Worm (Caenorhabditis elegans): ENCODE results near the gene fem-2.

fem-2 gene

DNA sequence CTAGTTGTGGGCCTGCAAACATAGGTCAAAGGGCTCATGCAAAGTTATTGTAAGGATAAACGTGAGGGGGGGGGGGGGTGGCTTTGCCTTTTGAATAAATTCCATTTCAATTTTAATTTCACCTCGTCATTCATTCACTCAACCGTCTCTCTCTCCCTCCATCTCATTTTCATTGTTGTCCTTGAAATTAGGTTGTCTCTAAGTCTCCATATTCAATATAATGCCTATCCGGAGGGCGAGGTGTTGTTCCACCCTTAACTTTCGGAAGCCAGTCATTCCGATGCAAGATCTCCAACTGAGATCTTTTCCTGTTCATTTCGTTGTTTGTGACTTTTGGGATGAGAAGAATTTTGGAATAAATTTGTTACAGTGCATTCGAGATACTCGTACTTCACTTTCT is 22.8 kb upstream of the fem-2 start:
- peak; percentile 6 for TF ChIP-seq unc-42 (tag; optimal IDR thresholded peaks at IDR 0.05)
- TF ChIP-seq sox-4 (tag; optimal IDR thresholded peaks at IDR 0.05) = no peak

DNA sequence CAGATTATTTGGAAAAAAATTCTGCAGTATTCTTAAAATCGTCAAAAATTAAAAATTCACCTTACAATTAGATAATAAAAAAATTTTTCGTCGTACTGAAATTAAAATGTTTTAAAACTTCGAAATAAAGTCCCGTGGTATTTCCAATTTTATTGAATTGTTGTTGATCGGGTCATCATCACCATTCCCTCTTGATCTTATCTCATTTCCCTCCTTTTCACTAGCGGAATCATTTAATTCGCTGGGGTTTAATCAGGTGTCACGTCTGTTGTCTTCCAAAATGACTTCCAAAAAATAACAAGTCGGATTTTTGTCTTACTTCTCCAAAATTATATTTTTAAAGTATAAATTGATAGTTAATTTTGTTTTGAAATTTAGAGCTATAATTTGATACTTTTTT is 22.2 kb upstream of the fem-2 start:
- TF ChIP-seq K09A11.1 (tag; optimal IDR thresholded peaks at IDR 0.05; ENCODE audit: insufficient read depth) = no peak
- TF ChIP-seq hlh-6 (tag; optimal IDR thresholded peaks at IDR 0.05) = no peak
- TF ChIP-seq pat-9 (tag; optimal IDR thresholded peaks at IDR 0.05) = no peak
- no peak for TF ChIP-seq pag-3 (tag; optimal IDR thresholded peaks at IDR 0.05; ENCODE audit: borderline replicate concordance)
- TF ChIP-seq nhr-11 (tag; optimal IDR thresholded peaks at IDR 0.05) = no peak
- TF ChIP-seq ceh-30 (tag; optimal IDR thresholded peaks at IDR 0.05) = no peak
- TF ChIP-seq ets-4 (tag; optimal IDR thresholded peaks at IDR 0.05) = no peak
- TF ChIP-seq nfya-1 (tag; optimal IDR thresholded peaks at IDR 0.05) = no peak
- no peak for TF ChIP-seq unc-3 (GFP tag; conservative IDR thresholded peaks at IDR 0.05)
- TF ChIP-seq unc-3 (tag; optimal IDR thresholded peaks at IDR 0.05) = no peak
- no peak for TF ChIP-seq rnt-1 (tag; optimal IDR thresholded peaks at IDR 0.05)
- no peak for TF ChIP-seq che-1 (tag; optimal IDR thresholded peaks at IDR 0.05)
- TF ChIP-seq ama-1 (optimal IDR thresholded peaks at IDR 0.05) = no peak
- no peak for TF ChIP-seq K02D7.2 (tag; optimal IDR thresholded peaks at IDR 0.05)
- TF ChIP-seq ceh-34 (tag; optimal IDR thresholded peaks at IDR 0.05) = no peak

DNA sequence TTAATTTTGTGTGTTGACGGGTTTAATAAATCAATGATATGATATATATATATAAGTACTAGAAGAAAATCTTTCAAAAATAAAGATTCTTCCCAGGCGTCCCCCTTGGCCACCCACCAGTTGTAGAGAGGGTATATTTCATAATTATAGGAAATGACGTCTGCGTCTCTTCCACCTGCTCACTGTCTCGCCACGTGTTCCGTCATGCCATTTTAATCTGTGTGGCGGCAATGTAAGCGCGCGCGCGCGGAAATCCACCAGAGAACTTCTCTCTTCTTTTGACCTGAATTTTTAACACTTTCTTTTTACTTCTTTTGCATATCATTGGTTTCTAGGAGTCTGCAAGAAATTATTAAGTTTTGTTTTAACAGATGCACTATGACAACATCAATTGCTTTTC is 19.9 kb upstream of the fem-2 start:
- TF ChIP-seq pat-9 (tag; optimal IDR thresholded peaks at IDR 0.05) (no peak), hlh-30 (tag; optimal IDR thresholded peaks at IDR 0.05; ENCODE audit: insufficient read depth) (peak; percentile 4), ref-2 (tag; optimal IDR thresholded peaks at IDR 0.05) (peak; percentile 22)

DNA sequence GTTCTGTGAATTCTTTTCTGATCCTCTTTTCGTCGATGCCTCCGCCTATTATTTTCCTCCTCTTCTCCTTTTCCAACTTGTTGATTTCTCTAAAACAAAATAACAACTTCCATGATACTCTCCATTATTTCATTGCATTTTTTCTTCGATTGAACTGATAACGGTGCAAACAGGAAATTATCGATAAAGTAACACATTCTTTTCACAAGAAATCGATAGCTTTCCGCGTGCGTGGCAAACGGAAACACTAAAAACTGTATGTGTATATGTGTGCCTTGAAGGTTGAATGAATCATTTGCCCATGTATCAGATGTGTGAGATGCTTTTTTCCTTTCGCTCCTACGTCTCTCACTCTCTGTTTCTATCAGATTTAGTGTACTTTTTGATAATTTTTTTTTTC is 17.2 kb upstream of the fem-2 start:
- TF ChIP-seq elt-2 (tag; optimal IDR thresholded peaks at IDR 0.05) = peak; percentile 16
- TF ChIP-seq mec-3 (tag; optimal IDR thresholded peaks at IDR 0.05; ENCODE audit: borderline replicate concordance) = no peak

DNA sequence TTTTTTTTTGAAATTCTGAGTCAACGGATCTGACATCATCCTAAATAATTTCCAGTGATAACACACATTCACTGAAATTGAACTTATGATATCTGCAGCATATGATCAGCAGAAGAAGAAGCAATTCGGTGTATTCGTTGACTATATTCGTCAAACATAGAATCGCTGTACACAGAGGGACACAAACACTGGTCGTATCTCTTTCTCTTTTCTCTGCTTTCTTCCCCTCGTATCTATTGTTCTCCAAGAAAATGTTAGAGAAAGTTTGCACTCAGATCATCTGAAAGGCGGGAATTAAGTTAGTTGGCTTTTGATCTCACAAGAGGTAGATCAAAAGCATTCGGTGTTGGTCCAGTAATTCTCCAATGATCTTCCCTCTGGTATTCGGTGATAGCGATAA is 16.1 kb upstream of the fem-2 start:
- TF ChIP-seq ahr-1 (tag; optimal IDR thresholded peaks at IDR 0.05) = no peak
- TF ChIP-seq K02D7.2 (tag; optimal IDR thresholded peaks at IDR 0.05) = no peak
- no peak for TF ChIP-seq sox-2 (GFP tag; IDR thresholded peaks at IDR 0.05)
- TF ChIP-seq hlh-8 (tag; optimal IDR thresholded peaks at IDR 0.05) = no peak
- no peak for TF ChIP-seq pros-1 (tag; optimal IDR thresholded peaks at IDR 0.05)
- TF ChIP-seq ceh-31 (tag; optimal IDR thresholded peaks at IDR 0.05) = no peak
- TF ChIP-seq ceh-6 (GFP tag; optimal IDR thresholded peaks at IDR 0.05) = no peak
- TF ChIP-seq pha-2 (tag; optimal IDR thresholded peaks at IDR 0.05) = no peak
- no peak for TF ChIP-seq fkh-6 (tag; optimal IDR thresholded peaks at IDR 0.05)
- TF ChIP-seq ets-4 (tag; optimal IDR thresholded peaks at IDR 0.05) = no peak

DNA sequence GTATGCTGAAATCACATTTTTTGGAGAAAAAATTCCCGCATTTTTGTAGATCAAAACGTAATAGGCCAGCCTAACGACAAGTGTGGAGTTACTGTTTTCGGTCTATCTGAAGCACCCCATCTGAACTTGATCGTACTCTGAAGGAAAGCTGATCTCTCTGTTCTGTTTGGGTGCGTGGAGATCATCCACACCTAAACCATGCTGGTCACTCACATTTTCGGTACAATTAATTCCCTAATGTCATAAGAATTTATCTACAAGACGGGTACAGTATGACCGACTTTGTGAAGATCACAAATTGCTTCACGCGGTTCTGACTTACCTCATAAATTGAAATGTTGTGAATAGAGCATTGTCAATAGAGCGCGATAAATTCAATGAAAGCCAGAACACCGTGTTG is 15.5 kb upstream of the fem-2 start:
- no peak for TF ChIP-seq C38D4.7 (GFP tag; optimal IDR thresholded peaks at IDR 0.05)

DNA sequence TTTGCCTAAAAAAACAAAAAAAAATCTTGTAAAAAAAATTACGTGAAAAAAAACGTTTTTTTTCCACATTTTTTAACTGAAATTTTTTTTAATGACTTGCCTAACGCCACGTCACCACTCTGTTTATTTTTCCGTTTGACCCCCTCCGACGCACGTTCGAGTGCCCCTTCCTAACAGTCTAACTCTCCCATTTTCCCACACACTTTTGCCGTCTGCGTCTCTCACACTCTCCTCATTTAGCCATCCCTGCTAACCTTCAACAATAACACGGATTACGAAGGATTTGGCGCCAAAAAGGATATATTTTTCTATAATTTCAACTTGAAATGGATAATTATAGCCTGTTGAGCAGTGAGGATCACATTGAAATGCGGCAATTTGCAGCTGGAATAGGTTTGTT is 12.8 kb upstream of the fem-2 start:
- TF ChIP-seq ceh-31 (tag; optimal IDR thresholded peaks at IDR 0.05) (peak; percentile 5), C08G9.2 (tag; optimal IDR thresholded peaks at IDR 0.05) (no peak), ceh-24 (tag; optimal IDR thresholded peaks at IDR 0.05) (no peak), ceh-2 (tag; optimal IDR thresholded peaks at IDR 0.05) (no peak), ceh-34 (tag; optimal IDR thresholded peaks at IDR 0.05) (peak; percentile 2), pros-1 (tag; optimal IDR thresholded peaks at IDR 0.05) (no peak), dmd-4 (tag; optimal IDR thresholded peaks at IDR 0.05; ENCODE audit: borderline replicate concordance) (no peak), Y22D7AL.16 (tag; optimal IDR thresholded peaks at IDR 0.05) (no peak), tbx-2 (tag; optimal IDR thresholded peaks at IDR 0.05) (peak; percentile 22), fkh-6 (tag; optimal IDR thresholded peaks at IDR 0.05) (no peak), ama-1 (optimal IDR thresholded peaks at IDR 0.05) (no peak), K02D7.2 (tag; optimal IDR thresholded peaks at IDR 0.05) (no peak), unc-55 (GFP tag; optimal IDR thresholded peaks at IDR 0.05) (no peak), ets-4 (tag; optimal IDR thresholded peaks at IDR 0.05) (no peak), hlh-15 (tag; optimal IDR thresholded peaks at IDR 0.05) (no peak), ceh-18 (tag; optimal IDR thresholded peaks at IDR 0.05) (no peak), T23F11.4 (GFP tag; optimal IDR thresholded peaks at IDR 0.05) (no peak), pha-2 (tag; optimal IDR thresholded peaks at IDR 0.05) (no peak), sdc-2 (tag; optimal IDR thresholded peaks at IDR 0.05) (no peak), hlh-30 (tag; optimal IDR thresholded peaks at IDR 0.05; ENCODE audit: insufficient read depth) (no peak), eyg-1 (tag; optimal IDR thresholded peaks at IDR 0.05) (peak; percentile 5)
